Worm (Caenorhabditis elegans): ENCODE results near the gene T19C3.4.

- TF ChIP-seq him-1 (tag; optimal IDR thresholded peaks at IDR 0.05) (no peak), dao-5 (tag; optimal IDR thresholded peaks at IDR 0.05) (no peak)
Measured at ce11 chrIII:612759-613158, 7.3 kb downstream of the T19C3.4 start.

All from whole organism, L4/young adult.